Fruit fly (Drosophila melanogaster): ENCODE data around the gene CG32214.

The CG32214 gene

DNA sequence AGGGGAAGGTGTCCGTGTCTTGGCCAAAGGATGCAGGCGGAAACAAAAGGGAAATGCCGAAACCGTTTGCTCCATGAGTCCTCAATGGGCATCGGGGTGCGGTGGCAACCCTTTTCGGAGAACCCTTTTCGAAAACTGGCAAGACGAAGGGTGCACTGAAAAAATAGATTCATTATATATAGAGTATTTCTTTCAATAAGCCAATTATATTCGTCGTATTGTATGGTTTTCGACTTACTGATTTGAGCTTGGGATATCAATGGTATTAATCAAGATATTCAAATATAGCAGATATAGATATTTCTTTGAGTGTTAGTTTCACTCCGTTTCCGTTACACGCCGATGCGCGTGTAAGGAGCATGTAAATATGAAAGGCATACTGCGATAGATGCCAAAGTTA is 24.9 kb upstream of the CG32214 start (continued):
- TF ChIP-seq CG10669 (GFP tag; optimal IDR thresholded peaks at IDR 0.05) (peak; percentile 36), Gug (GFP tag; IDR thresholded peaks at IDR 0.05) (no peak), CG4318 (GFP tag; optimal IDR thresholded peaks at IDR 0.05) (no peak), dsx (GFP tag; optimal IDR thresholded peaks at IDR 0.05; ENCODE audit: poor library complexity, severe bottlenecking) (no peak), fd85E (GFP tag; optimal IDR thresholded peaks at IDR 0.05) (no peak), CG16779 (tag; optimal IDR thresholded peaks at IDR 0.05) (no peak), Hr39 (GFP tag; optimal IDR thresholded peaks at IDR 0.05) (no peak), Eip93F (GFP tag; optimal IDR thresholded peaks at IDR 0.05) (no peak), ss (GFP tag; optimal IDR thresholded peaks at IDR 0.05) (peak in 1 of 2 experiments; percentile 5), acj6 (GFP tag; optimal IDR thresholded peaks at IDR 0.05) (no peak)

- no peak for TF ChIP-seq salr (GFP tag; optimal IDR thresholded peaks at IDR 0.05)
- peak; percentile 2 for TF ChIP-seq Ets21C (GFP tag; optimal IDR thresholded peaks at IDR 0.05)
- no peak for TF ChIP-seq CG8632 (GFP tag; optimal IDR thresholded peaks at IDR 0.05)
- peak; percentile 32 for TF ChIP-seq acj6 (GFP tag; optimal IDR thresholded peaks at IDR 0.05)
- TF ChIP-seq svp (GFP tag) = peak; percentile 59
- peak; percentile 19 for TF ChIP-seq OdsH (GFP tag; optimal IDR thresholded peaks at IDR 0.05)
- TF ChIP-seq Sox102F (GFP tag; optimal IDR thresholded peaks at IDR 0.05) = peak; percentile 4
- no peak for TF ChIP-seq Smox (GFP tag; optimal IDR thresholded peaks at IDR 0.05)
- 0 out of 3 replicates have a peak, but pooled peaks have one; percentile 27 for TF ChIP-seq eg (GFP tag; IDR thresholded peaks at IDR 0.05)
- TF ChIP-seq dac (GFP tag; optimal IDR thresholded peaks at IDR 0.05) = no peak
- TF ChIP-seq CG3032 (tag; optimal IDR thresholded peaks at IDR 0.05) = no peak
- TF ChIP-seq vri (GFP tag; optimal IDR thresholded peaks at IDR 0.05) = no peak
- no peak for TF ChIP-seq spab (GFP tag; optimal IDR thresholded peaks at IDR 0.05)
- no peak for TF ChIP-seq esn (GFP tag; optimal IDR thresholded peaks at IDR 0.05)
- TF ChIP-seq fd59A (GFP tag; optimal IDR thresholded peaks at IDR 0.05) = no peak
- TF ChIP-seq fkh (GFP tag; optimal IDR thresholded peaks at IDR 0.05) = no peak
- peak; percentile 15 for TF ChIP-seq Sox15 (GFP tag; optimal IDR thresholded peaks at IDR 0.05)
- no peak for TF ChIP-seq Lpt (GFP tag; optimal IDR thresholded peaks at IDR 0.05)
- peak; percentile 46 for TF ChIP-seq cyc (GFP tag; optimal IDR thresholded peaks at IDR 0.05)
- peak; percentile 24 for TF ChIP-seq Met (GFP tag; optimal IDR thresholded peaks at IDR 0.05)
- no peak for TF ChIP-seq CG10631 (GFP tag; optimal IDR thresholded peaks at IDR 0.05)
- no peak for TF ChIP-seq CG34406 (GFP tag; optimal IDR thresholded peaks at IDR 0.05)
- TF ChIP-seq Hr38 (GFP tag; optimal IDR thresholded peaks at IDR 0.05) = no peak
- TF ChIP-seq CG6808 (GFP tag; optimal IDR thresholded peaks at IDR 0.05) = no peak
- TF ChIP-seq lz (GFP tag; optimal IDR thresholded peaks at IDR 0.05) = peak; percentile 32
- no peak for TF ChIP-seq Blimp-1 (GFP tag; optimal IDR thresholded peaks at IDR 0.05)
- TF ChIP-seq CG10669 (GFP tag; optimal IDR thresholded peaks at IDR 0.05) = peak; percentile 28
- TF ChIP-seq fd85E (GFP tag; optimal IDR thresholded peaks at IDR 0.05) = no peak
- TF ChIP-seq CG11762 (GFP tag; optimal IDR thresholded peaks at IDR 0.05; ENCODE audit: insufficient read depth) = no peak
- no peak for TF ChIP-seq CG9139 (GFP tag; optimal IDR thresholded peaks at IDR 0.05)
- TF ChIP-seq pdm3 (GFP tag; optimal IDR thresholded peaks at IDR 0.05) = peak; percentile 17
- TF ChIP-seq Eip75B (GFP tag; optimal IDR thresholded peaks at IDR 0.05) = no peak
- TF ChIP-seq CG6163 (GFP tag; IDR thresholded peaks at IDR 0.05) = 0 out of 3 replicates have a peak, but pooled peaks have one; percentile 28
- TF ChIP-seq CG6854 (GFP tag; optimal IDR thresholded peaks at IDR 0.05) = no peak
- peak; percentile 48 for TF ChIP-seq Hr39 (GFP tag; optimal IDR thresholded peaks at IDR 0.05)
- peak; percentile 34 for TF ChIP-seq CG3919 (GFP tag; optimal IDR thresholded peaks at IDR 0.05)
- TF ChIP-seq CG1621 (tag; optimal IDR thresholded peaks at IDR 0.05) = peak; percentile 13
- no peak for TF ChIP-seq CG4318 (GFP tag; optimal IDR thresholded peaks at IDR 0.05)
- no peak for TF ChIP-seq Eip93F (GFP tag; optimal IDR thresholded peaks at IDR 0.05)
- no peak for TF ChIP-seq CG6792 (GFP tag; optimal IDR thresholded peaks at IDR 0.05)
- TF ChIP-seq CG6276 (GFP tag; optimal IDR thresholded peaks at IDR 0.05) = no peak
- peak; percentile 46 for TF ChIP-seq CG31627 (GFP tag; optimal IDR thresholded peaks at IDR 0.05)
- TF ChIP-seq CG7368 (GFP tag; optimal IDR thresholded peaks at IDR 0.05) = no peak
- TF ChIP-seq Eip78C (GFP tag) = peak; percentile 51
- TF ChIP-seq topi (GFP tag; optimal IDR thresholded peaks at IDR 0.05) = peak; percentile 17
These were observed 23.1 kb upstream of the CG32214 start for dm6 chr3L:19444092-19444491.
